Worm (Caenorhabditis elegans) whole organism, L4 larva: Measurements from ENCODE around the gene ZK616.8.
"Not testable (repeated sequence)": the region's sequence is repeated elsewhere in the genome, so short reads cannot be mapped to it uniquely, and the experiment has no call there.

Experiments
- egl-43 ChIP-seq: fragments of 200-800 bp; sonication (Bioruptor generic); IDR thresholded peaks from 2 replicates; pipeline ENCODE4 v1.3.6; 2022; ENCODE audit warnings: missing genetic modification reagents, missing genetic modification characterization, missing compliant biosample characterization
- mep-1 ChIP-seq: fragments of 150-350 bp; sonication (generic microtip); optimal IDR thresholded peaks from 3 replicates; lab custom pipeline; 2014; ENCODE audit warnings: missing biosample characterization, missing genetic modification characterization

DNA sequence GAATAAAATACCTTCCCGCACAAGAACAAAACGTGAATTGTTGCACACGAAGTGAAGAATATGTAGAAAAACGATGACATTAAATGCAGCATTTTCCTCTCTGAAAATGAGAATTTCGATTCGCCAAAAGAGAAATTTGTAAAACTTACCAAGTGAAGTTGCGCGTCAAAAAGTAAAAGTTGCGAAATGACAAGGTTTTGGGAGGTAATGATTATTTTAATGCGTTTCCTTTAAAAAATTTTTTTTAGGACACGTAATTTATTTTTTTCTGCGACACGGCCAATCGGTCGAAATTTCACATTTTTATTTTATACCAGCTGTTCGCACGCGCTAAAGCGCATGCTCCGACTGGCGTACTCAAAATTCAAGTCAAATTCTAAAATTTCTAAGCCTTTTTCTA is 44.0 kb upstream of the ZK616.8 start, which contains the start of gene Y4C6A.3:
- not testable (repeated sequence) for TF ChIP-seq mep-1 (tag; lab: Kevin White, UChicago); egl-43 (GFP tag; lab: Robert Waterston, UW)
